Worm (Caenorhabditis elegans) whole organism, L2 larva: ENCODE measurements around the gene R10F2.5.

ENCODE experiments used
- C34F6.9 ChIP-seq: fragments of 150-350 bp; optimal IDR thresholded peaks from 2 replicates; lab custom pipeline; 2014; ENCODE audit warnings: missing biosample characterization, missing genetic modification characterization
- F13H6.1 ChIP-seq: sonication (generic microtip); optimal IDR thresholded peaks from 2 replicates; lab custom pipeline; 2016; ENCODE audit warnings: missing genetic modification characterization, missing compliant biosample characterization
- R02D3.7 ChIP-seq: fragments of 150-350 bp; optimal IDR thresholded peaks from 2 replicates; lab custom pipeline; 2014; ENCODE audit warnings: missing biosample characterization, missing genetic modification characterization
- Y55F3AM.14 ChIP-seq: fragments of 200-800 bp; sonication (Bioruptor generic); optimal IDR thresholded peaks from 2 replicates; lab custom pipeline; 2018; ENCODE audit warnings: mild to moderate bottlenecking, missing genetic modification characterization, missing compliant biosample characterization
- ZK546.5 ChIP-seq: sonication (generic microtip); optimal IDR thresholded peaks from 2 replicates; lab custom pipeline; 2017; ENCODE audit warnings: missing biosample characterization, missing genetic modification characterization
- alr-1 ChIP-seq: fragments of 150-350 bp; optimal IDR thresholded peaks from 2 replicates; lab custom pipeline; 2014; ENCODE audit warnings: missing biosample characterization, missing genetic modification characterization
- aly-2 ChIP-seq: fragments of 150-350 bp; optimal IDR thresholded peaks from 2 replicates; lab custom pipeline; 2014; ENCODE audit warnings: missing biosample characterization, missing genetic modification characterization
- ama-1 ChIP-seq: fragments of 150-350 bp; optimal IDR thresholded peaks from 2 replicates; lab custom pipeline; 2018; ENCODE audit warnings: inconsistent platforms
- ceh-16 ChIP-seq: fragments of 150-350 bp; optimal IDR thresholded peaks from 2 replicates; lab custom pipeline; 2014; ENCODE audit warnings: missing biosample characterization, missing genetic modification characterization
- ceh-82 ChIP-seq: fragments of 150-350 bp; optimal IDR thresholded peaks from 2 replicates; lab custom pipeline; 2014; ENCODE audit warnings: missing biosample characterization, missing genetic modification characterization
- crh-2 ChIP-seq: sonication (generic microtip); optimal IDR thresholded peaks from 2 replicates; lab custom pipeline; 2017; ENCODE audit warnings: missing biosample characterization, missing genetic modification characterization
- elt-1 ChIP-seq: fragments of 150-350 bp; optimal IDR thresholded peaks from 2 replicates; lab custom pipeline; 2014; ENCODE audit warnings: missing biosample characterization, missing genetic modification characterization
- elt-3 ChIP-seq: sonication (generic microtip); optimal IDR thresholded peaks from 2 replicates; lab custom pipeline; 2017; ENCODE audit warnings: missing biosample characterization, missing genetic modification characterization
- fos-1 ChIP-seq: fragments of 150-350 bp; optimal IDR thresholded peaks from 2 replicates; lab custom pipeline; 2014; ENCODE audit warnings: missing biosample characterization, missing genetic modification characterization
- gmeb-1 ChIP-seq: fragments of 150-350 bp; optimal IDR thresholded peaks from 2 replicates; lab custom pipeline; 2014; ENCODE audit warnings: missing biosample characterization, missing genetic modification characterization
- lin-11 ChIP-seq: fragments of 150-350 bp; sonication (generic microtip); optimal IDR thresholded peaks from 2 replicates; lab custom pipeline; 2014; ENCODE audit warnings: missing biosample characterization, missing genetic modification characterization, inconsistent platforms, mixed read lengths
- lin-13 ChIP-seq: fragments of 150-350 bp; optimal IDR thresholded peaks from 2 replicates; lab custom pipeline; 2014; ENCODE audit warnings: missing biosample characterization, missing genetic modification reagents, missing genetic modification characterization
- lin-39 ChIP-seq: fragments of 150-350 bp; optimal IDR thresholded peaks from 2 replicates; lab custom pipeline; 2014; ENCODE audit warnings: missing biosample characterization, missing genetic modification reagents, missing genetic modification characterization
- lsy-2 ChIP-seq, 2 experiments: fragments of 150-350 bp in 1 of 2; sonication (generic microtip) in 1 of 2; optimal IDR thresholded peaks; 2 replicates each; lab custom pipeline; 2014 to 2017; ENCODE audit warnings: missing biosample characterization in 2 of 2, missing genetic modification characterization in 2 of 2
- mab-5 ChIP-seq: fragments of 150-350 bp; optimal IDR thresholded peaks from 2 replicates; lab custom pipeline; 2014; ENCODE audit warnings: missing biosample characterization, missing genetic modification characterization
- mdl-1 ChIP-seq, 2 experiments: fragments of 150-350 bp in 1 of 2; sonication (generic microtip) in 1 of 2; optimal IDR thresholded peaks; 2 replicates each; lab custom pipeline; 2017; ENCODE audit warnings: missing biosample characterization in 2 of 2, missing genetic modification characterization in 2 of 2
- nhr-10 ChIP-seq: sonication (generic microtip); optimal IDR thresholded peaks from 2 replicates; lab custom pipeline; 2017; ENCODE audit warnings: missing biosample characterization, missing genetic modification characterization
- nhr-12 ChIP-seq: fragments of 150-350 bp; optimal IDR thresholded peaks from 2 replicates; lab custom pipeline; 2014; ENCODE audit warnings: missing biosample characterization, missing genetic modification characterization
- nhr-129 ChIP-seq: fragments of 150-350 bp; optimal IDR thresholded peaks from 2 replicates; lab custom pipeline; 2014; ENCODE audit warnings: missing biosample characterization, missing genetic modification characterization
- nhr-21 ChIP-seq: fragments of 150-350 bp; optimal IDR thresholded peaks from 2 replicates; lab custom pipeline; 2014; ENCODE audit warnings: missing biosample characterization, missing genetic modification characterization
- nhr-23 ChIP-seq: fragments of 150-350 bp; optimal IDR thresholded peaks from 2 replicates; lab custom pipeline; 2014; ENCODE audit warnings: missing biosample characterization, missing genetic modification reagents, missing genetic modification characterization
- nhr-237 ChIP-seq: fragments of 150-350 bp; optimal IDR thresholded peaks from 2 replicates; lab custom pipeline; 2014; ENCODE audit warnings: missing biosample characterization, missing genetic modification characterization
- nhr-25 ChIP-seq: fragments of 150-350 bp; sonication (generic microtip); optimal IDR thresholded peaks from 3 replicates; lab custom pipeline; 2014; ENCODE audit warnings: missing biosample characterization, missing genetic modification characterization
- nhr-6 ChIP-seq: fragments of 150-350 bp; optimal IDR thresholded peaks from 2 replicates; lab custom pipeline; 2014; ENCODE audit warnings: missing biosample characterization, missing genetic modification characterization
- nhr-77 ChIP-seq: fragments of 150-350 bp; optimal IDR thresholded peaks from 2 replicates; lab custom pipeline; 2014; ENCODE audit warnings: missing biosample characterization, missing genetic modification characterization
- peb-1 ChIP-seq: fragments of 150-350 bp; optimal IDR thresholded peaks from 2 replicates; lab custom pipeline; 2014; ENCODE audit warnings: missing biosample characterization, missing genetic modification characterization
- skn-1 ChIP-seq: sonication (generic microtip); optimal IDR thresholded peaks from 2 replicates; lab custom pipeline; 2017; ENCODE audit warnings: missing biosample characterization, missing genetic modification characterization
- sma-3 ChIP-seq: sonication (generic microtip); optimal IDR thresholded peaks from 2 replicates; lab custom pipeline; 2016; ENCODE audit warnings: missing genetic modification reagents, missing genetic modification characterization, missing compliant biosample characterization
- sma-9 ChIP-seq, 2 experiments: fragments of 150-350 bp in 1 of 2; sonication (generic microtip) in 1 of 2; optimal IDR thresholded peaks; 2 replicates each; lab custom pipeline; 2014 to 2016; ENCODE audit warnings: missing genetic modification characterization in 2 of 2, mild to moderate bottlenecking in 1 of 2, missing biosample characterization in 1 of 2, missing compliant biosample characterization in 1 of 2, missing genetic modification reagents in 1 of 2, moderate library complexity in 1 of 2
- snpc-4 ChIP-seq: fragments of 150-350 bp; optimal IDR thresholded peaks from 2 replicates; lab custom pipeline; 2014; ENCODE audit warnings: missing biosample characterization, missing genetic modification characterization
- unc-55 ChIP-seq: fragments of 150-350 bp; sonication (generic microtip); optimal IDR thresholded peaks from 3 replicates; lab custom pipeline; 2014; ENCODE audit warnings: missing biosample characterization, missing genetic modification reagents, missing genetic modification characterization
- unc-62 ChIP-seq: fragments of 150-350 bp; optimal IDR thresholded peaks from 2 replicates; lab custom pipeline; 2014; ENCODE audit warnings: missing biosample characterization, missing genetic modification reagents, missing genetic modification characterization
- zag-1 ChIP-seq: fragments of 150-350 bp; optimal IDR thresholded peaks from 2 replicates; lab custom pipeline; 2014; ENCODE audit warnings: missing biosample characterization, missing genetic modification characterization
- ztf-1 ChIP-seq: fragments of 200-800 bp; sonication (Bioruptor generic); conservative IDR thresholded peaks from 2 replicates; pipeline ENCODE4 v1.3.6; 2022; ENCODE audit warnings: missing genetic modification characterization, missing compliant biosample characterization
- ztf-11 ChIP-seq: sonication (generic microtip); optimal IDR thresholded peaks from 2 replicates; lab custom pipeline; 2017; ENCODE audit warnings: missing biosample characterization, missing genetic modification characterization
- ztf-4 ChIP-seq: fragments of 150-350 bp; optimal IDR thresholded peaks from 2 replicates; lab custom pipeline; 2014; ENCODE audit warnings: missing biosample characterization, missing genetic modification characterization

The R10F2.5 gene

ce11 chrIII:2948310-2948961 is 23.9 kb upstream of the R10F2.5 start (continued):
- TF ChIP-seq skn-1 (tag; lab: Kevin White, UChicago) (no peak), ztf-1 (GFP tag; lab: Robert Waterston, UW) (no peak), lsy-2 (tag; optimal IDR thresholded peaks at IDR 0.05; lab: Kevin White, UChicago) (peak in 1 of 2 experiments; percentile 12), sma-9 (GFP tag; optimal IDR thresholded peaks at IDR 0.05; lab: Kevin White, UChicago) (peak; percentile 37), sma-9 (tag; optimal IDR thresholded peaks at IDR 0.05; lab: Kevin White, UChicago) (no peak), lin-39 (tag; lab: Kevin White, UChicago) (no peak), lin-11 (tag; lab: Kevin White, UChicago) (no peak), aly-2 (no peak), fos-1 (tag; lab: Kevin White, UChicago) (peak; percentile 65), nhr-25 (tag; lab: Kevin White, UChicago) (peak; percentile 62), unc-55 (GFP tag; lab: Kevin White, UChicago) (peak; percentile 44), lin-13 (GFP tag; lab: Kevin White, UChicago) (no peak)
- TF ChIP-seq, all 48 proteins: peak for 11

ce11 chrIII:2947251-2947650 is 22.7 kb upstream of the R10F2.5 start:
- TF ChIP-seq lin-13 (GFP tag; lab: Kevin White, UChicago): no peak
- no peak for TF ChIP-seq nhr-6
- TF ChIP-seq crh-2: no peak
- peak in 1 of 2 experiments; percentile 50 for TF ChIP-seq lsy-2 (tag; optimal IDR thresholded peaks at IDR 0.05; lab: Kevin White, UChicago)
- TF ChIP-seq sma-3: no peak
- no peak for TF ChIP-seq nhr-129 (tag; lab: Kevin White, UChicago)
- TF ChIP-seq ztf-11 (tag; lab: Kevin White, UChicago): no peak
- TF ChIP-seq unc-62 (GFP tag; lab: Kevin White, UChicago): no peak
- no peak for TF ChIP-seq fos-1 (tag; lab: Kevin White, UChicago)
- no peak for TF ChIP-seq nhr-77 (tag; lab: Kevin White, UChicago)
- peak; percentile 38 for TF ChIP-seq F13H6.1
- no peak for TF ChIP-seq ceh-82 (tag; lab: Kevin White, UChicago)
- TF ChIP-seq unc-55 (GFP tag; lab: Kevin White, UChicago): peak; percentile 22
- TF ChIP-seq skn-1 (tag; lab: Kevin White, UChicago): no peak
- no peak for TF ChIP-seq ZK546.5
- peak; percentile 53 for TF ChIP-seq C34F6.9 (tag; lab: Kevin White, UChicago)
- no peak for TF ChIP-seq Y55F3AM.14 (GFP tag; lab: Kevin White, UChicago)
- no peak for TF ChIP-seq mab-5 (tag; lab: Kevin White, UChicago)
- no peak for TF ChIP-seq zag-1
- no peak for TF ChIP-seq alr-1 (tag; lab: Kevin White, UChicago)
- TF ChIP-seq nhr-21 (tag; lab: Kevin White, UChicago): no peak
- peak; percentile 32 for TF ChIP-seq nhr-25 (tag; lab: Kevin White, UChicago)
- TF ChIP-seq elt-1 (tag; lab: Kevin White, UChicago): no peak
- TF ChIP-seq ceh-16 (tag; lab: Kevin White, UChicago): peak; percentile 12
- TF ChIP-seq ztf-1 (GFP tag; lab: Robert Waterston, UW): no peak
- TF ChIP-seq nhr-23 (tag; lab: Kevin White, UChicago): no peak
- TF ChIP-seq mdl-1 (tag; optimal IDR thresholded peaks at IDR 0.05; lab: Kevin White, UChicago): peak; percentile 2 to 10
- no peak for TF ChIP-seq snpc-4
- TF ChIP-seq nhr-237 (tag; lab: Kevin White, UChicago): no peak
- peak; percentile 28 for TF ChIP-seq sma-9 (GFP tag; optimal IDR thresholded peaks at IDR 0.05; lab: Kevin White, UChicago)
- no peak for TF ChIP-seq sma-9 (tag; optimal IDR thresholded peaks at IDR 0.05; lab: Kevin White, UChicago)
- no peak for TF ChIP-seq nhr-12 (tag; lab: Kevin White, UChicago)
- TF ChIP-seq lin-11 (tag; lab: Kevin White, UChicago): no peak

ce11 chrIII:2946626-2947168 is 22.1 kb upstream of the R10F2.5 start, which contains the start of gene H05C05.1:
Gene H05C05.1, plus strand, starts transcription at chrIII:2947118.
- TF ChIP-seq gmeb-1 (tag; lab: Kevin White, UChicago) (no peak), peb-1 (tag; lab: Kevin White, UChicago) (no peak), Y55F3AM.14 (GFP tag; lab: Kevin White, UChicago) (no peak), R02D3.7 (tag; lab: Kevin White, UChicago) (no peak), nhr-129 (tag; lab: Kevin White, UChicago) (no peak), unc-62 (GFP tag; lab: Kevin White, UChicago) (no peak), nhr-10 (tag; lab: Kevin White, UChicago) (no peak), ama-1 (lab: Kevin White, UChicago) (no peak), crh-2 (no peak), ceh-16 (tag; lab: Kevin White, UChicago) (no peak), C34F6.9 (tag; lab: Kevin White, UChicago) (no peak), nhr-12 (tag; lab: Kevin White, UChicago) (no peak), sma-3 (no peak), nhr-237 (tag; lab: Kevin White, UChicago) (no peak), F13H6.1 (no peak), lsy-2 (tag; optimal IDR thresholded peaks at IDR 0.05; lab: Kevin White, UChicago) (no peak), elt-1 (tag; lab: Kevin White, UChicago) (no peak), elt-3 (tag; lab: Kevin White, UChicago) (no peak), ztf-4 (tag; lab: Kevin White, UChicago) (no peak), skn-1 (tag; lab: Kevin White, UChicago) (no peak)
- TF ChIP-seq, all 48 proteins: peak for 0
